Fruit fly (Drosophila melanogaster): ENCODE results near the gene CG4678.

- TF ChIP-seq CG1529 (GFP tag; optimal IDR thresholded peaks at IDR 0.05) (no peak), mam (GFP tag; optimal IDR thresholded peaks at IDR 0.05) (no peak), CG3847 (GFP tag; IDR thresholded peaks at IDR 0.05) (no peak), org-1 (GFP tag; optimal IDR thresholded peaks at IDR 0.05) (no peak), dysf (GFP tag; IDR thresholded peaks at IDR 0.05) (no peak), ab (GFP tag; optimal IDR thresholded peaks at IDR 0.05) (no peak), CG32772 (GFP tag; IDR thresholded peaks at IDR 0.05) (no peak), jing (GFP tag; optimal IDR thresholded peaks at IDR 0.05) (no peak)
Measured at dm6 chrX:16721168-16721567, 25.2 kb downstream of the CG4678 start, which contains the start of the genes CG32572 and CG34325.
